Fruit fly (Drosophila melanogaster) Kc167 (cell line): ENCODE data around the gene betaTub85D.

Source experiments
- h ChIP-seq: fragments of >200 bp; optimal IDR thresholded peaks from 3 replicates; lab custom pipeline; 2018; ENCODE audit warnings: missing external identifiers
- insv ChIP-seq: fragments of >200 bp; optimal IDR thresholded peaks from 3 replicates; lab custom pipeline; 2018; ENCODE audit warnings: missing external identifiers
- ttk ChIP-seq: sonication (Bioruptor generic); optimal IDR thresholded peaks from 2 replicates; lab custom pipeline; 2017; ENCODE audit warnings: missing external identifiers

DNA sequence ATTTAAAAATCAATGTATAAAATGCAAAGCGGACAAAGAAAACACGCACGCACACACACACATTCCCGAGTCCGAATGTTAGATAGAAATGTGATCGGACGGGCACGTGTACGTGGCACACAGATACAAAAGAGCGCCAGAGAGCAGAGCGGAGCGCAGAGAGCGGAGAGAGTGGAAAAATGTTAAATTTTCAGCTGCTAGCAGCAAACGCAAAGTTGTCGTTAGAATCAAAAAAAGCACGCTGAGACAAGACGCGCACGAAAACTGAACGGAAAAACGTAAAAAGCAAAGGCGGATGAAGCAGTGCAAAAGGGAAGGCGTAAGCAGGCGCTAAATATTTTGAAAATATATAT lies 9.2 kb upstream of the betaTub85D start:
- no peak for TF ChIP-seq insv
- no peak for TF ChIP-seq h (lab: Kevin White, UChicago)
- no peak for TF ChIP-seq ttk (lab: Kevin White, UChicago)
